Fruit fly (Drosophila melanogaster) whole organism, adult: ENCODE data around the gene RhoGAP71E.

Experiments used
- CG12768 ChIP-seq: fragments of 200-800 bp; sonication (Bioruptor generic); optimal IDR thresholded peaks from 2 replicates; lab custom pipeline; 2017; ENCODE audit warnings: missing biosample characterization, missing genetic modification characterization, mild to moderate bottlenecking, moderate library complexity, missing genetic modification reagents
- CG1620 ChIP-seq: fragments of 200-800 bp; sonication (Bioruptor generic); optimal IDR thresholded peaks from 2 replicates; lab custom pipeline; 2016; ENCODE audit warnings: missing biosample characterization, missing genetic modification characterization
- CG33017 ChIP-seq: fragments of 200-800 bp; sonication (Bioruptor generic); optimal IDR thresholded peaks from 2 replicates; lab custom pipeline; 2018; ENCODE audit warnings: missing biosample characterization, mild to moderate bottlenecking, missing genetic modification characterization, moderate library complexity
- CG5204 ChIP-seq: fragments of 200-800 bp; sonication (Bioruptor generic); optimal IDR thresholded peaks from 2 replicates; lab custom pipeline; 2016; ENCODE audit warnings: missing biosample characterization, missing genetic modification characterization
- CG7045 ChIP-seq: fragments of 200-800 bp; sonication (Bioruptor generic); optimal IDR thresholded peaks from 2 replicates; lab custom pipeline; 2017; ENCODE audit warnings: missing biosample characterization, mild to moderate bottlenecking, missing genetic modification characterization
- Crg-1 ChIP-seq: fragments of 200-800 bp; sonication (Bioruptor generic); optimal IDR thresholded peaks from 2 replicates; lab custom pipeline; 2016; ENCODE audit warnings: missing biosample characterization, missing genetic modification characterization
- Hr96 ChIP-seq: fragments of 200-800 bp; sonication (Bioruptor generic); optimal IDR thresholded peaks from 2 replicates; lab custom pipeline; 2016; ENCODE audit warnings: missing biosample characterization, missing genetic modification characterization
- Mnt ChIP-seq: fragments of 200-800 bp; sonication (Bioruptor generic); optimal IDR thresholded peaks from 2 replicates; lab custom pipeline; 2016; ENCODE audit warnings: missing biosample characterization, mild to moderate bottlenecking, missing genetic modification characterization
- cic ChIP-seq: fragments of 200-800 bp; sonication (Bioruptor generic); optimal IDR thresholded peaks from 2 replicates; lab custom pipeline; 2017; ENCODE audit warnings: missing biosample characterization, mild to moderate bottlenecking, missing genetic modification characterization, moderate library complexity
- cnc ChIP-seq, 2 experiments: fragments of >200 bp; optimal IDR thresholded peaks; 2 replicates each; lab custom pipeline; 2017
- kay ChIP-seq: fragments of 200-800 bp; sonication (Bioruptor generic); peaks from one replicate; lab custom pipeline; 2016; ENCODE audit warnings: missing biosample characterization, missing genetic modification characterization, borderline replicate concordance
- ovo ChIP-seq: fragments of 200-800 bp; sonication (Bioruptor generic); optimal IDR thresholded peaks from 2 replicates; lab custom pipeline; 2016; ENCODE audit warnings: missing biosample characterization, missing genetic modification characterization
- tj ChIP-seq: fragments of 200-800 bp; sonication (Bioruptor generic); optimal IDR thresholded peaks from 3 replicates; lab custom pipeline; 2017; ENCODE audit warnings: missing biosample characterization, mild to moderate bottlenecking, missing genetic modification characterization, moderate library complexity
- toe ChIP-seq: fragments of 200-800 bp; sonication (Bioruptor generic); optimal IDR thresholded peaks from 2 replicates; lab custom pipeline; 2016; ENCODE audit warnings: missing biosample characterization, missing genetic modification characterization

dm6 chr3L:15592536-15593260, 4.0 kb downstream of the RhoGAP71E start:
- TF ChIP-seq kay (GFP tag; lab: Kevin White, UChicago): no peak
- TF ChIP-seq cic (GFP tag; lab: Kevin White, UChicago): no peak
- no peak for TF ChIP-seq CG12768
- TF ChIP-seq CG7045: no peak
- TF ChIP-seq ovo: no peak
- no peak for TF ChIP-seq Crg-1 (GFP tag; lab: Kevin White, UChicago)
- TF ChIP-seq CG5204 (GFP tag; lab: Kevin White, UChicago): no peak
- TF ChIP-seq CG1620 (GFP tag; lab: Kevin White, UChicago): no peak
- TF ChIP-seq CG33017: peak; percentile 28
- TF ChIP-seq toe: no peak
- no peak for TF ChIP-seq tj (GFP tag; lab: Kevin White, UChicago)
- no peak for TF ChIP-seq Hr96 (GFP tag; lab: Kevin White, UChicago)
- TF ChIP-seq Mnt (GFP tag; lab: Kevin White, UChicago): no peak
- TF ChIP-seq cnc (optimal IDR thresholded peaks at IDR 0.05; lab: Kevin White, UChicago): no peak
